Fruit fly (Drosophila melanogaster) whole organism, embryonic: ENCODE data around the gene CG7069.

Source experiments
- Bteb2 ChIP-seq: fragments of 200-800 bp; sonication (Bioruptor generic); optimal IDR thresholded peaks from 2 replicates; lab custom pipeline; 2016; ENCODE audit warnings: missing biosample characterization, missing genetic modification characterization
- CG10979 ChIP-seq: fragments of 200-800 bp; sonication (Bioruptor generic); optimal IDR thresholded peaks from 2 replicates; lab custom pipeline; 2018; ENCODE audit warnings: missing biosample characterization, mild to moderate bottlenecking, missing genetic modification characterization, moderate library complexity
- CG12155 ChIP-seq: fragments of 200-800 bp; sonication (Bioruptor generic); optimal IDR thresholded peaks from 3 replicates; lab custom pipeline; 2016; ENCODE audit warnings: missing biosample characterization, missing genetic modification characterization
- CG13775 ChIP-seq: fragments of 200-800 bp; sonication (Bioruptor generic); optimal IDR thresholded peaks from 3 replicates; lab custom pipeline; 2017; ENCODE audit warnings: missing biosample characterization, mild to moderate bottlenecking, missing genetic modification characterization
- CG14710 ChIP-seq: fragments of 200-800 bp; sonication (Bioruptor generic); optimal IDR thresholded peaks from 3 replicates; lab custom pipeline; 2019; ENCODE audit warnings: missing biosample characterization, mild to moderate bottlenecking, missing genetic modification characterization, moderate library complexity
- CG15514 ChIP-seq: fragments of 200-800 bp; sonication (Bioruptor generic); optimal IDR thresholded peaks from 3 replicates; lab custom pipeline; 2017; ENCODE audit warnings: missing biosample characterization, missing genetic modification characterization, mild to moderate bottlenecking, moderate library complexity, missing genetic modification reagents
- CG15696 ChIP-seq: fragments of 200-800 bp; sonication (Bioruptor generic); optimal IDR thresholded peaks from 2 replicates; lab custom pipeline; 2019; ENCODE audit warnings: missing biosample characterization, mild to moderate bottlenecking, missing genetic modification characterization, moderate library complexity
- CG1602 ChIP-seq: fragments of 200-800 bp; sonication (Bioruptor generic); optimal IDR thresholded peaks from 3 replicates; lab custom pipeline; 2016; ENCODE audit warnings: missing biosample characterization, missing genetic modification characterization
- CG1792 ChIP-seq: fragments of 200-800 bp; sonication (Bioruptor generic); optimal IDR thresholded peaks from 2 replicates; lab custom pipeline; 2016; ENCODE audit warnings: missing biosample characterization, missing genetic modification characterization
- CG18476 ChIP-seq: fragments of 200-800 bp; sonication (Bioruptor generic); optimal IDR thresholded peaks from 2 replicates; lab custom pipeline; 2016; ENCODE audit warnings: missing biosample characterization, mild to moderate bottlenecking, missing genetic modification characterization
- CG2116 ChIP-seq: fragments of 200-800 bp; sonication (Bioruptor generic); optimal IDR thresholded peaks from 3 replicates; lab custom pipeline; 2018; ENCODE audit warnings: missing biosample characterization, mild to moderate bottlenecking, missing genetic modification characterization
- CG30020 ChIP-seq: fragments of 200-800 bp; optimal IDR thresholded peaks from 2 replicates; lab custom pipeline; 2019; ENCODE audit warnings: missing biosample characterization, mild to moderate bottlenecking, missing genetic modification characterization, moderate library complexity
- CG30403 ChIP-seq: fragments of 200-800 bp; sonication (Bioruptor generic); optimal IDR thresholded peaks from 3 replicates; lab custom pipeline; 2016; ENCODE audit warnings: missing biosample characterization, missing genetic modification characterization
- CG31388 ChIP-seq: fragments of 200-800 bp; sonication (Bioruptor generic); optimal IDR thresholded peaks from 2 replicates; lab custom pipeline; 2016; ENCODE audit warnings: missing biosample characterization, missing genetic modification characterization
- CG34376 ChIP-seq: fragments of 200-800 bp; sonication (Bioruptor generic); optimal IDR thresholded peaks from 2 replicates; lab custom pipeline; 2018; ENCODE audit warnings: missing biosample characterization, mild to moderate bottlenecking, missing genetic modification characterization
- CG3838 ChIP-seq: fragments of 200-800 bp; sonication (Bioruptor generic); optimal IDR thresholded peaks from 3 replicates; lab custom pipeline; 2016; ENCODE audit warnings: missing biosample characterization, missing genetic modification characterization
- D19A ChIP-seq: fragments of 200-800 bp; optimal IDR thresholded peaks from 3 replicates; lab custom pipeline; 2019; ENCODE audit warnings: missing biosample characterization, mild to moderate bottlenecking, missing genetic modification characterization, moderate library complexity
- Dip3 ChIP-seq: fragments of 200-800 bp; sonication (Bioruptor generic); optimal IDR thresholded peaks from 3 replicates; lab custom pipeline; 2016; ENCODE audit warnings: missing biosample characterization, missing genetic modification characterization
- Dp ChIP-seq: fragments of 200-800 bp; sonication (Bioruptor generic); optimal IDR thresholded peaks from 2 replicates; lab custom pipeline; 2018; ENCODE audit warnings: missing biosample characterization, mild to moderate bottlenecking, missing genetic modification characterization, moderate library complexity
- ERR ChIP-seq: fragments of 200-800 bp; sonication (Bioruptor generic); optimal IDR thresholded peaks from 2 replicates; lab custom pipeline; 2016; ENCODE audit warnings: missing biosample characterization, missing genetic modification characterization
- Ets65A ChIP-seq: fragments of 200-800 bp; sonication (Bioruptor generic); peaks from one replicate; lab custom pipeline; 2016; ENCODE audit warnings: missing biosample characterization, missing genetic modification characterization
- HmgZ ChIP-seq: fragments of 200-800 bp; sonication (Bioruptor generic); optimal IDR thresholded peaks from 2 replicates; lab custom pipeline; 2018; ENCODE audit warnings: missing biosample characterization, mild to moderate bottlenecking, missing genetic modification characterization
- Hsf ChIP-seq: fragments of 200-800 bp; sonication (Bioruptor generic); optimal IDR thresholded peaks from 3 replicates; lab custom pipeline; 2016; ENCODE audit warnings: missing biosample characterization, missing genetic modification characterization
- Mrtf ChIP-seq: fragments of 200-800 bp; sonication (Bioruptor generic); IDR thresholded peaks from 3 replicates; pipeline ENCODE4 v1.3.6; 2022; ENCODE audit warnings: missing biosample characterization, missing genetic modification characterization
- PHDP ChIP-seq: fragments of 200-800 bp; sonication (Bioruptor generic); optimal IDR thresholded peaks from 3 replicates; lab custom pipeline; 2018; ENCODE audit warnings: missing biosample characterization, mild to moderate bottlenecking, missing genetic modification characterization, moderate library complexity
- Pdp1 ChIP-seq, 2 experiments: fragments of 200-800 bp; sonication (Bioruptor generic); optimal IDR thresholded peaks; 3 replicates each; lab custom pipeline; 2016; ENCODE audit warnings: missing biosample characterization in 2 of 2, missing genetic modification characterization in 2 of 2, mild to moderate bottlenecking in 1 of 2, moderate library complexity in 1 of 2
- Xbp1 ChIP-seq: fragments of 200-800 bp; sonication (Bioruptor generic); optimal IDR thresholded peaks from 3 replicates; lab custom pipeline; 2016; ENCODE audit warnings: missing biosample characterization, mild to moderate bottlenecking, missing genetic modification characterization
- ac ChIP-seq: fragments of 200-800 bp; sonication (Bioruptor generic); optimal IDR thresholded peaks from 3 replicates; lab custom pipeline; 2017; ENCODE audit warnings: missing biosample characterization, mild to moderate bottlenecking, missing genetic modification characterization
- chm ChIP-seq: fragments of 200-800 bp; sonication (Bioruptor generic); IDR thresholded peaks from 2 replicates; pipeline ENCODE4 v1.3.6; 2022; ENCODE audit warnings: missing biosample characterization, missing genetic modification characterization
- crc ChIP-seq: fragments of 200-800 bp; sonication (Bioruptor generic); optimal IDR thresholded peaks from 2 replicates; lab custom pipeline; 2016; ENCODE audit warnings: missing biosample characterization, missing genetic modification characterization
- crp ChIP-seq, 2 experiments: fragments of 200-800 bp; sonication (Bioruptor generic); optimal IDR thresholded peaks; 2 replicates in 1 of 2; 3 replicates in 1 of 2; lab custom pipeline; 2017; ENCODE audit warnings: missing biosample characterization in 2 of 2, missing genetic modification characterization in 2 of 2, mild to moderate bottlenecking in 1 of 2, moderate library complexity in 1 of 2
- dm ChIP-seq: fragments of 200-800 bp; sonication (Bioruptor generic); optimal IDR thresholded peaks from 3 replicates; lab custom pipeline; 2016; ENCODE audit warnings: missing biosample characterization, missing genetic modification characterization
- dmrt99B ChIP-seq: fragments of 200-800 bp; sonication (Bioruptor generic); optimal IDR thresholded peaks from 2 replicates; lab custom pipeline; 2018; ENCODE audit warnings: missing biosample characterization, mild to moderate bottlenecking, missing genetic modification characterization, moderate library complexity
- exex ChIP-seq: fragments of 200-800 bp; sonication (Bioruptor generic); optimal IDR thresholded peaks from 4 replicates; lab custom pipeline; 2018; ENCODE audit warnings: missing biosample characterization, mild to moderate bottlenecking, missing genetic modification characterization, moderate library complexity
- fru ChIP-seq: fragments of >200 bp; optimal IDR thresholded peaks from 2 replicates; lab custom pipeline; 2017
- grn ChIP-seq: fragments of 200-800 bp; sonication (Bioruptor generic); optimal IDR thresholded peaks from 3 replicates; lab custom pipeline; 2017; ENCODE audit warnings: missing biosample characterization, missing genetic modification characterization
- gsb-n ChIP-seq: fragments of 200-800 bp; sonication (Bioruptor generic); optimal IDR thresholded peaks from 3 replicates; lab custom pipeline; 2018; ENCODE audit warnings: missing biosample characterization, mild to moderate bottlenecking, missing genetic modification characterization
- insv ChIP-seq, 2 experiments: fragments of 200-800 bp; sonication (Bioruptor generic); optimal IDR thresholded peaks; 3 replicates each; lab custom pipeline; 2016 to 2018; ENCODE audit warnings: missing biosample characterization in 2 of 2, missing genetic modification characterization in 2 of 2
- lov ChIP-seq, 2 experiments: fragments of 200-800 bp in 1 of 2; fragments of >200 bp in 1 of 2; sonication (Bioruptor generic) in 1 of 2; IDR thresholded peaks in 1 of 2; optimal IDR thresholded peaks in 1 of 2; 2 replicates in 1 of 2; 3 replicates in 1 of 2; pipeline versions ENCODE4 v1.3.6 to Lab custom; 2017 to 2022; ENCODE audit warnings: missing biosample characterization in 1 of 2, missing genetic modification characterization in 1 of 2
- p53 ChIP-seq: fragments of 200-800 bp; sonication (Bioruptor generic); optimal IDR thresholded peaks from 2 replicates; lab custom pipeline; 2016; ENCODE audit warnings: missing biosample characterization, missing genetic modification characterization
- pho ChIP-seq: fragments of 200-800 bp; sonication (Bioruptor generic); optimal IDR thresholded peaks from 2 replicates; lab custom pipeline; 2016; ENCODE audit warnings: missing biosample characterization, missing genetic modification characterization
- ro ChIP-seq: fragments of 200-800 bp; sonication (Bioruptor generic); IDR thresholded peaks from 2 replicates; pipeline ENCODE4 v1.3.6; 2022; ENCODE audit warnings: missing biosample characterization, missing genetic modification characterization
- schlank ChIP-seq: fragments of 200-800 bp; sonication (Bioruptor generic); optimal IDR thresholded peaks from 2 replicates; lab custom pipeline; 2018; ENCODE audit warnings: missing biosample characterization, mild to moderate bottlenecking, missing genetic modification characterization
- stwl ChIP-seq: fragments of 200-800 bp; sonication (Bioruptor generic); optimal IDR thresholded peaks from 3 replicates; lab custom pipeline; 2018; ENCODE audit warnings: missing biosample characterization, mild to moderate bottlenecking, missing genetic modification characterization, moderate library complexity
- unpg ChIP-seq: fragments of 200-800 bp; sonication (Bioruptor generic); optimal IDR thresholded peaks from 3 replicates; lab custom pipeline; 2018; ENCODE audit warnings: missing biosample characterization, mild to moderate bottlenecking, missing genetic modification characterization, moderate library complexity
- vvl ChIP-seq: fragments of 200-800 bp; sonication (Bioruptor generic); IDR thresholded peaks from 2 replicates; pipeline ENCODE4 v1.3.6; 2022; ENCODE audit warnings: missing biosample characterization, missing genetic modification characterization
- wdn ChIP-seq: fragments of 200-800 bp; sonication (Bioruptor generic); IDR thresholded peaks from 2 replicates; pipeline ENCODE4 v1.3.6; 2022; ENCODE audit warnings: missing biosample characterization, missing genetic modification characterization
- wek ChIP-seq: fragments of 200-800 bp; sonication (Bioruptor generic); optimal IDR thresholded peaks from 3 replicates; lab custom pipeline; 2018; ENCODE audit warnings: missing biosample characterization, mild to moderate bottlenecking, missing genetic modification characterization, moderate library complexity

The CG7069 gene

DNA sequence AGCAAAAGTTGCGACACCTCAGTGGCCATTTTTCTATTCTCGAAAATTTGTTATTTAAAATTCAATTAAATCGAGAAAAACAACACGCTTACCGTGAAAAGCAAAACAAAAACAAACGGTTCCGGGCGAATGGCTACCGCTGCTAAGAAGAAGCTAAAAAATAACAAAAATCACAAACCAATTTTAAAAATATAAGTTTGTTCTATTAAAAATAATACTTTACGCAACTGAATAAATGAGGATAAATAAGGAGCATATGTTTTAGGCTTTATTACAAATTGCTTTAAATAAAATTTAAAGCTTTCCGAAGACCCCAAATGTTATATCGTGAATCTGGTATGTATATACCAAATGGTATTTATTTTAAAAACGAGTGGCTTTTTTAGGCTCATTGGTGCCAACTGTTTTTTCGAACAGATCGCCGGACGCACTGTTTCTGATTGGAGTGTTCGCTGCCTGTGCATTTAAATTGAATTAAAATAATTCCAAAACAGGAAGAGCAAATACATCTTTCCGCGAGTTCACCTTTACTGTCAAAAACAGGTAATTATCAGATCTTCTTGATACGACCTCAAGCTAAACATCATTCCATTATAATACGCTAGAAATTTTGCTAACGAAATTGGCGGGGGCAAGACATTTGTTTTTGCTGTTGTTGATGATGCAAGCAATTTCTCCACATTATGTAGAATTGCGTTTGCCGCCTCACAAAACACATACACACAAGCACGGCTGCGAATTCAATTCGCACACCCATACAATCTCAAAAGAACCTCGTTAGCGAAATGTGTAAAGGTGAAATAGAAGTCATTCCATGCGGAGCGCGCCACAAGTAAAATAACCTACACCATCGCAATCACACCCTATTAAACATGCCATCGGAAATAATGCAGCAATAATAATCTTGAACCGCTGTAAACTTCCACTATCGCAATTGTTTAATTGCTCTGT is 5.2 kb upstream of the CG7069 start, which contains the start of the genes Polr3F and PyK (continued):
- TF ChIP-seq stwl (tag; lab: Kevin White, UChicago) (peak; percentile 55), CG12155 (peak; percentile 5), Xbp1 (peak; percentile 30), CG15696 (tag; lab: Kevin White, UChicago) (peak; percentile 13), dmrt99B (tag; lab: Kevin White, UChicago) (peak; percentile 3), Pdp1 (GFP tag; optimal IDR thresholded peaks at IDR 0.05; lab: Kevin White, UChicago) (peak in 1 of 2 experiments; percentile 79), D19A (tag; lab: Kevin White, UChicago) (peak; percentile 7), Dp (peak; percentile 66), wek (GFP tag; lab: Kevin White, UChicago) (peak; percentile 96), ERR (GFP tag; lab: Kevin White, UChicago) (peak; percentile 93), CG34376 (no peak), CG3838 (GFP tag; lab: Kevin White, UChicago) (peak; percentile 26), CG18476 (GFP tag; lab: Kevin White, UChicago) (peak; percentile 24), dm (GFP tag; lab: Kevin White, UChicago) (peak; percentile 25), Mrtf (GFP tag; lab: Robert Waterston, UW) (no peak), crc (GFP tag; lab: Kevin White, UChicago) (no peak), CG1602 (GFP tag; lab: Kevin White, UChicago) (no peak), Bteb2 (GFP tag; lab: Kevin White, UChicago) (peak; percentile 6), CG2116 (GFP tag; lab: Kevin White, UChicago) (peak; percentile 32), CG13775 (GFP tag; lab: Kevin White, UChicago) (peak; percentile 40), CG31388 (GFP tag; lab: Kevin White, UChicago) (no peak), unpg (GFP tag; lab: Kevin White, UChicago) (peak; percentile 53), ro (GFP tag; lab: Robert Waterston, UW) (no peak), vvl (peak; percentile 25; the same call in 1 of the 2 replicates), p53 (GFP tag; lab: Kevin White, UChicago) (no peak), ac (GFP tag; lab: Kevin White, UChicago) (no peak), CG15514 (GFP tag; lab: Kevin White, UChicago) (peak; percentile 66), Hsf (GFP tag; lab: Kevin White, UChicago) (peak; percentile 22), PHDP (peak; percentile 56), CG30020 (tag; lab: Kevin White, UChicago) (peak; percentile 38), CG1792 (no peak), grn (no peak), fru (lab: Kevin White, UChicago) (no peak), lov (optimal IDR thresholded peaks at IDR 0.05; lab: Kevin White, UChicago) (no peak), lov (GFP tag; IDR thresholded peaks at IDR 0.05; lab: Robert Waterston, UW) (no peak), wdn (GFP tag; lab: Robert Waterston, UW) (no peak), pho (GFP tag; lab: Kevin White, UChicago) (peak; percentile 25), Ets65A (GFP tag; lab: Kevin White, UChicago) (peak; percentile 23), HmgZ (tag; lab: Kevin White, UChicago) (no peak), gsb-n (peak; percentile 13), Dip3 (peak; percentile 10), CG10979 (tag; lab: Kevin White, UChicago) (peak; percentile 1), chm (GFP tag; lab: Robert Waterston, UW) (no peak), CG14710 (tag; lab: Kevin White, UChicago) (peak; percentile 93), crp (GFP tag; optimal IDR thresholded peaks at IDR 0.05; lab: Kevin White, UChicago) (peak in 1 of 2 experiments; percentile 65), CG30403 (GFP tag; lab: Kevin White, UChicago) (peak; percentile 29), exex (tag; lab: Kevin White, UChicago) (peak; percentile 10), schlank (tag; lab: Kevin White, UChicago) (no peak), insv (GFP tag; optimal IDR thresholded peaks at IDR 0.05; lab: Kevin White, UChicago) (peak; percentile 68 to 95)
